Worm (Caenorhabditis elegans) whole organism, L3 larva: ENCODE results near the gene C56A3.8.
A peak's percentile ranks its signal among the peaks of the same experiment; 100 is the strongest.

Experiments used
- R02D3.7 ChIP-seq: fragments of 150-350 bp; optimal IDR thresholded peaks from 2 replicates; lab custom pipeline; 2014; ENCODE audit warnings: missing biosample characterization, missing genetic modification characterization
- ZK546.5 ChIP-seq: sonication (generic microtip); optimal IDR thresholded peaks from 2 replicates; lab custom pipeline; 2017; ENCODE audit warnings: missing biosample characterization, missing genetic modification characterization
- aly-2 ChIP-seq: fragments of 150-350 bp; optimal IDR thresholded peaks from 2 replicates; lab custom pipeline; 2014; ENCODE audit warnings: missing biosample characterization, missing genetic modification characterization
- ama-1 ChIP-seq: fragments of 150-350 bp; optimal IDR thresholded peaks from 2 replicates; lab custom pipeline; 2018
- ceh-16 ChIP-seq: sonication (generic microtip); optimal IDR thresholded peaks from 2 replicates; lab custom pipeline; 2017; ENCODE audit warnings: missing biosample characterization, missing genetic modification characterization
- ceh-28 ChIP-seq: fragments of 150-350 bp; optimal IDR thresholded peaks from 2 replicates; lab custom pipeline; 2014; ENCODE audit warnings: missing biosample characterization, missing genetic modification reagents, missing genetic modification characterization
- elt-1 ChIP-seq: fragments of 150-350 bp; optimal IDR thresholded peaks from 2 replicates; lab custom pipeline; 2014; ENCODE audit warnings: missing biosample characterization, missing genetic modification characterization
- elt-2 ChIP-seq: sonication (generic microtip); optimal IDR thresholded peaks from 2 replicates; lab custom pipeline; 2016; ENCODE audit warnings: missing genetic modification reagents, mild to moderate bottlenecking, missing genetic modification characterization, missing compliant biosample characterization
- elt-3 ChIP-seq, 3 experiments: fragments of 150-350 bp in 1 of 3; sonication (generic microtip) in 2 of 3; optimal IDR thresholded peaks; 2 replicates in 2 of 3; 4 replicates in 1 of 3; lab custom pipeline; 2014 to 2017; ENCODE audit warnings: missing biosample characterization in 3 of 3, missing genetic modification characterization in 3 of 3
- fkh-10 ChIP-seq: sonication (generic microtip); optimal IDR thresholded peaks from 2 replicates; lab custom pipeline; 2017; ENCODE audit warnings: missing biosample characterization, missing genetic modification reagents, missing genetic modification characterization
- fos-1 ChIP-seq: fragments of 150-350 bp; optimal IDR thresholded peaks from 2 replicates; lab custom pipeline; 2014; ENCODE audit warnings: missing biosample characterization, missing genetic modification characterization
- lin-15B ChIP-seq: fragments of 150-350 bp; optimal IDR thresholded peaks from 2 replicates; lab custom pipeline; 2014; ENCODE audit warnings: missing biosample characterization, missing genetic modification characterization
- lin-39 ChIP-seq: fragments of 150-350 bp; optimal IDR thresholded peaks from 2 replicates; lab custom pipeline; 2018; ENCODE audit warnings: missing biosample characterization, missing genetic modification reagents, missing genetic modification characterization
- lsy-12 ChIP-seq: sonication (generic microtip); optimal IDR thresholded peaks from 2 replicates; lab custom pipeline; 2016; ENCODE audit warnings: mild to moderate bottlenecking, missing genetic modification characterization, missing compliant biosample characterization
- mml-1 ChIP-seq: fragments of 150-350 bp; sonication (generic microtip); optimal IDR thresholded peaks from 3 replicates; lab custom pipeline; 2014; ENCODE audit warnings: missing biosample characterization, missing genetic modification characterization
- nfya-1 ChIP-seq: sonication (generic microtip); optimal IDR thresholded peaks from 2 replicates; lab custom pipeline; 2017; ENCODE audit warnings: missing genetic modification characterization, mild to moderate bottlenecking, missing compliant biosample characterization, antibody characterized with exemption, moderate library complexity; ENCODE audit not compliant: insufficient read depth
- nhr-11 ChIP-seq: fragments of 150-350 bp; optimal IDR thresholded peaks from 2 replicates; lab custom pipeline; 2014; ENCODE audit warnings: missing biosample characterization, missing genetic modification characterization
- nhr-12 ChIP-seq: fragments of 150-350 bp; optimal IDR thresholded peaks from 2 replicates; lab custom pipeline; 2014; ENCODE audit warnings: missing biosample characterization, missing genetic modification characterization
- nhr-23 ChIP-seq: fragments of 150-350 bp; optimal IDR thresholded peaks from 2 replicates; lab custom pipeline; 2014; ENCODE audit warnings: missing biosample characterization, missing genetic modification reagents, missing genetic modification characterization
- nhr-237 ChIP-seq: fragments of 150-350 bp; optimal IDR thresholded peaks from 2 replicates; lab custom pipeline; 2014; ENCODE audit warnings: missing biosample characterization, missing genetic modification characterization
- nhr-25 ChIP-seq: sonication (generic microtip); optimal IDR thresholded peaks from 2 replicates; lab custom pipeline; 2017; ENCODE audit warnings: missing biosample characterization, missing genetic modification characterization
- nhr-43 ChIP-seq: sonication (generic microtip); optimal IDR thresholded peaks from 2 replicates; lab custom pipeline; 2016; ENCODE audit warnings: mild to moderate bottlenecking, missing genetic modification characterization, missing compliant biosample characterization; ENCODE audit not compliant: poor library complexity, severe bottlenecking
- nhr-67 ChIP-seq: fragments of 150-350 bp; optimal IDR thresholded peaks from 2 replicates; lab custom pipeline; 2014; ENCODE audit warnings: missing biosample characterization, missing genetic modification characterization
- pha-4 ChIP-seq: fragments of 150-350 bp; optimal IDR thresholded peaks from 2 replicates; lab custom pipeline; 2014; ENCODE audit warnings: missing biosample characterization, missing genetic modification reagents, missing genetic modification characterization
- pqm-1 ChIP-seq: fragments of 150-350 bp; optimal IDR thresholded peaks from 2 replicates; lab custom pipeline; 2017; ENCODE audit warnings: missing biosample characterization, missing genetic modification characterization, inconsistent platforms
- sea-2 ChIP-seq: fragments of 150-350 bp; sonication (generic microtip); optimal IDR thresholded peaks from 4 replicates; lab custom pipeline; 2014; ENCODE audit warnings: missing biosample characterization, missing genetic modification reagents, missing genetic modification characterization
- skn-1 ChIP-seq: fragments of 150-350 bp; optimal IDR thresholded peaks from 2 replicates; lab custom pipeline; 2014; ENCODE audit warnings: missing biosample characterization, missing genetic modification characterization
- snpc-4 ChIP-seq: fragments of 150-350 bp; optimal IDR thresholded peaks from 2 replicates; lab custom pipeline; 2014; ENCODE audit warnings: missing biosample characterization, missing genetic modification characterization
- unc-62 ChIP-seq: fragments of 150-350 bp; sonication (generic microtip); optimal IDR thresholded peaks from 4 replicates; lab custom pipeline; 2014; ENCODE audit warnings: missing biosample characterization, missing genetic modification reagents, missing genetic modification characterization
- zag-1 ChIP-seq: fragments of 150-350 bp; optimal IDR thresholded peaks from 2 replicates; lab custom pipeline; 2014; ENCODE audit warnings: missing biosample characterization, missing genetic modification characterization
- ztf-4 ChIP-seq: fragments of 150-350 bp; optimal IDR thresholded peaks from 2 replicates; lab custom pipeline; 2014; ENCODE audit warnings: missing biosample characterization, missing genetic modification characterization

The C56A3.8 gene

DNA sequence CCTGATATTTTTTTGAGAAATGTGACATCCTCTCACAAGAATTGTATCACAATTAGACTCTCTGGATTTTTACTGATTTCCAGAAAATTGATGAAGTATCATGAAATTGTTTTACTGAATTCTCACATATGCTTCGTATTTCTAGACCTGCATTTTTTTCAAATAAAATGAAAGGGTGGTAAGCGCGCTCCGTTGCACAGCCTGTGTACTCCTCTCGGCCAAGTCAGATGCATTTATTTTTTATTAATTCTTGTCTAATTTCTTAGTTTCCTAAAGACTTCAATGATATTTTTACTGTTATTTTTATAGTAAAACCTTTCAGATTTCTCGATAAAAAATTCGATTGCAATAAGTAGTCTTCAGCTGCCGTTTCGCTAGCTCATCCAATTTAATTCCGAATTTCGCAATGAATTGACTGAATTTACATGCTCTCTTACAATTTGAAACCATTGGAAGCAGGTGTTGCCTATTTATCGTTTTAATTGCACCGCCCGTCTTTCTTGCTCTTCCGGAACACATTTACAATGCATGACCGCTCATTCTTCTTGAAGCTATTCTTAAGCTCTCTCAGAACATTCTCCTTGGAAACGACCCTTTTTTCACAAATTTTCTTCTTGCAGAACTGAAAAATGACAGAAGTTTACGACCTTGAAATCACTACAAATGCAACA is 31.6 kb downstream of the C56A3.8 start, which contains the start of gene tbcb-1:
tbcb-1 (plus strand) TSS at position 621 of the 671 bp plus-strand sequence.
- no peak for TF ChIP-seq nfya-1 (tag; lab: Kevin White, UChicago)
- TF ChIP-seq ceh-16 (tag; lab: Kevin White, UChicago) = no peak
- no peak for TF ChIP-seq pqm-1 (tag; lab: Kevin White, UChicago)
- peak; percentile 36 for TF ChIP-seq snpc-4
- peak; percentile 80 for TF ChIP-seq lin-15B
- peak; percentile 34 for TF ChIP-seq nhr-23 (tag; lab: Kevin White, UChicago)
- peak; percentile 43 for TF ChIP-seq pha-4
- TF ChIP-seq unc-62 (GFP tag; lab: Kevin White, UChicago) = no peak

- TF ChIP-seq ZK546.5 (no peak), ceh-16 (tag; lab: Kevin White, UChicago) (no peak), R02D3.7 (tag; lab: Kevin White, UChicago) (no peak), lin-39 (tag; lab: Kevin White, UChicago) (no peak), nfya-1 (tag; lab: Kevin White, UChicago) (no peak)
Observed at ce11 chrV:13593083-13593482, 33.0 kb downstream of the C56A3.8 start, which contains the start of gene F53F4.4. Gene F53F4.4 (plus strand): TSS chrV:13593383.

DNA sequence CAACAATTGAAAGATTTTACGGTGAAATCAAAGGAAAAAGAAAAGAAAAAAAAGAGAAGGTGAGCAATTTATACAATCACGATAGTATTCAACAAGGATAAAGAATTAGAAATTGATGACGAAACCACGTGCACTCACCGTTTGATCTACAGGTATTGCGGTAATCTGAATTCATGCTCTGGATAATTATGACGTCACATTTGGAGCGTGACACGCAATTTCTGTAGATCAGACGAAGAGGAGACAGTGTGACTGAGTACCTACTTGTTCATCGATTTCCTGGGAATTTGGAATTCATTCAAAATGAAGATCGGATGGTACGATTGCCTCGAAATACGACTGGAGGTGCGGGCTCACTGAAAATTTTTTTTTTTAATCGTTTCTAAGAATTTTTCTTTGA is 38.3 kb downstream of the C56A3.8 start:
- TF ChIP-seq nhr-11 (tag; lab: Kevin White, UChicago) (no peak), fos-1 (tag; lab: Kevin White, UChicago) (no peak), lin-39 (tag; lab: Kevin White, UChicago) (no peak), fkh-10 (no peak), elt-1 (tag; lab: Kevin White, UChicago) (no peak), lin-15B (no peak), ztf-4 (tag; lab: Kevin White, UChicago) (no peak), mml-1 (tag; lab: Kevin White, UChicago) (no peak), nhr-12 (no peak), aly-2 (no peak)

DNA sequence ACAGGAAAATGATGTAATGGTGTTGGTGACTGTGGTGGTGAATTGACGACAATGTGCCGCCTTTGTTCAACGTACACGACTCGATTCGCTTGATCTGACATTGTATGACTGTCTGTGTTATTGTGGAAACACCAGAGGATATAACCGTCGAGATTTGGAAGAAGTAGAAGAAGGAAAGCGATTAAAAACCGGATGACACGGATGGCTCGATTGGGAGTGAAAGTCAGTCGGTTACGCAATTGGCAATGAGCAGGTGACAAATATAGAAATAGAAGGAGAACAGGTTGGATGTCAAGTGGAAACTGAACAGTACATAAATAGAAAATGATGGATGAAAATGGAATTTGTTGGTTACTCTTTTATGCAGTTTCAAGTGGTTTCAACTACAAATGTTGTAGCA is 40.8 kb downstream of the C56A3.8 start, which contains the start of gene rdy-2:
rdy-2 (minus strand) TSS at position 101 of the 400 bp plus-strand sequence.
- TF ChIP-seq ceh-16 (tag; lab: Kevin White, UChicago) (no peak), elt-2 (tag; lab: Kevin White, UChicago) (no peak), ZK546.5 (no peak), elt-3 (tag; optimal IDR thresholded peaks at IDR 0.05; lab: Kevin White, UChicago) (no peak), R02D3.7 (tag; lab: Kevin White, UChicago) (no peak), sea-2 (GFP tag; lab: Kevin White, UChicago) (no peak), lin-39 (tag; lab: Kevin White, UChicago) (no peak), ceh-28 (tag; lab: Kevin White, UChicago) (no peak), nhr-67 (tag; lab: Kevin White, UChicago) (no peak)
- TF ChIP-seq, all 47 proteins: peak for 0

- TF ChIP-seq lin-39 (tag; lab: Kevin White, UChicago) (no peak), elt-1 (tag; lab: Kevin White, UChicago) (no peak), nhr-25 (peak; percentile 27), zag-1 (no peak), nhr-237 (tag; lab: Kevin White, UChicago) (no peak), ama-1 (lab: Kevin White, UChicago) (no peak), nhr-11 (tag; lab: Kevin White, UChicago) (no peak), lsy-12 (tag; lab: Kevin White, UChicago) (no peak), nhr-43 (tag; lab: Kevin White, UChicago) (peak; percentile 96)
Observed at ce11 chrV:13606651-13607242, 46.7 kb downstream of the C56A3.8 start, which contains the start of gene fmo-4. Gene fmo-4 (minus strand): TSS chrV:13606701.

ce11 chrV:13608486-13608885 is 48.4 kb downstream of the C56A3.8 start:
- TF ChIP-seq nhr-43 (tag; lab: Kevin White, UChicago) (peak; percentile 12), nhr-23 (tag; lab: Kevin White, UChicago) (peak; percentile 44), skn-1 (tag; lab: Kevin White, UChicago) (no peak)
